Worm (Caenorhabditis elegans): Measurements from ENCODE around the gene rab-30.

DNA sequence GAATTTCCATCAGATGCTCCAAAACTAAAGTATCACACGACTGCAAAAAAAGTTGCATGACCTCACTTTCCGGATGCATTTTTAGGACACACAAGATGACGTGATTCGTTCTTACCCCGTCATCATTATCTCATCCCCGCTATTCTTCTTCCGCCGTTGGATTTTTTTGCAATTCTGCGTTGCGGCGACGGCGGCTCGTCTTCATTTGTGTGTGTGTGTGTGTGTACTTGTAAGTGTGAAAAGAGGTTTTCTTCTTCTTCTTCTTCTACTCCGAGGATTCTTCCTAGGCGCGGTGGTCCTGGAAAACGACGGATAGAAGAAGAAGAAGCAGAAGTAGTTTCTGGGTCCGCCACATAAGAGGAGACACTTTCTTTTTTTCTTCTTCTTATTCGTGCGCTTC lies 44.6 kb upstream of the rab-30 start:
- no peak for TF ChIP-seq nhr-25 (tag; optimal IDR thresholded peaks at IDR 0.05; ENCODE audit: borderline replicate concordance, insufficient read depth)
- TF ChIP-seq hmg-1.1 (GFP tag; IDR thresholded peaks at IDR 0.05) = no peak
- TF ChIP-seq nhr-28 (tag; optimal IDR thresholded peaks at IDR 0.05) = no peak
- no peak for TF ChIP-seq fos-1 (tag; optimal IDR thresholded peaks at IDR 0.05)
- no peak for TF ChIP-seq nhr-11 (tag; optimal IDR thresholded peaks at IDR 0.05)
- TF ChIP-seq ces-1 (GFP tag; optimal IDR thresholded peaks at IDR 0.05) = no peak
- no peak for TF ChIP-seq lin-1 (GFP tag; IDR thresholded peaks at IDR 0.05)
- TF ChIP-seq nhr-237 (tag; optimal IDR thresholded peaks at IDR 0.05) = no peak
- no peak for TF ChIP-seq nhr-10 (tag; optimal IDR thresholded peaks at IDR 0.05)

All from whole organism, L4 larva.